Worm (Caenorhabditis elegans) whole organism, late embryonic: Measurements from ENCODE around the gene rpl-28.

Source experiments
- C08G9.2 ChIP-seq: sonication (generic microtip); optimal IDR thresholded peaks from 2 replicates; lab custom pipeline; 2016; ENCODE audit warnings: mild to moderate bottlenecking, missing genetic modification characterization, moderate library complexity, missing compliant biosample characterization
- C38D4.7 ChIP-seq: fragments of 200-800 bp; sonication (Bioruptor generic); optimal IDR thresholded peaks from 2 replicates; lab custom pipeline; 2018; ENCODE audit warnings: mild to moderate bottlenecking, missing genetic modification characterization, moderate library complexity, missing compliant biosample characterization
- F13H6.1 ChIP-seq: sonication (generic microtip); optimal IDR thresholded peaks from 2 replicates; lab custom pipeline; 2016; ENCODE audit warnings: missing genetic modification characterization, missing compliant biosample characterization
- K09A11.1 ChIP-seq: sonication (generic microtip); optimal IDR thresholded peaks from 2 replicates; lab custom pipeline; 2017; ENCODE audit warnings: antibody characterized with exemption, mild to moderate bottlenecking, missing genetic modification characterization, missing compliant biosample characterization; ENCODE audit not compliant: insufficient read depth
- T23F11.4 ChIP-seq: fragments of 200-800 bp; sonication (Bioruptor generic); optimal IDR thresholded peaks from 2 replicates; lab custom pipeline; 2018; ENCODE audit warnings: mild to moderate bottlenecking, missing genetic modification characterization, missing compliant biosample characterization
- ahr-1 ChIP-seq: sonication (generic microtip); optimal IDR thresholded peaks from 2 replicates; lab custom pipeline; 2016; ENCODE audit warnings: missing genetic modification characterization, missing compliant biosample characterization
- ama-1 ChIP-seq: fragments of 150-350 bp; optimal IDR thresholded peaks from 2 replicates; lab custom pipeline; 2014
- ceh-18 ChIP-seq: sonication (generic microtip); optimal IDR thresholded peaks from 2 replicates; lab custom pipeline; 2016; ENCODE audit warnings: missing genetic modification characterization, missing compliant biosample characterization
- ceh-2 ChIP-seq: sonication (generic microtip); optimal IDR thresholded peaks from 2 replicates; lab custom pipeline; 2016; ENCODE audit warnings: missing genotype, missing genetic modification characterization, missing compliant biosample characterization
- ceh-24 ChIP-seq: sonication (generic microtip); optimal IDR thresholded peaks from 2 replicates; lab custom pipeline; 2016; ENCODE audit warnings: mild to moderate bottlenecking, missing genetic modification characterization, missing compliant biosample characterization
- ceh-31 ChIP-seq: sonication (generic microtip); optimal IDR thresholded peaks from 2 replicates; lab custom pipeline; 2016; ENCODE audit warnings: missing genetic modification characterization, missing compliant biosample characterization
- ceh-45 ChIP-seq: fragments of 200-800 bp; sonication (Bioruptor generic); IDR thresholded peaks from 2 replicates; pipeline ENCODE4 v1.3.6; 2022; ENCODE audit warnings: missing genetic modification reagents, missing genetic modification characterization, missing compliant biosample characterization
- ceh-48 ChIP-seq: sonication (generic microtip); optimal IDR thresholded peaks from 2 replicates; lab custom pipeline; 2016; ENCODE audit warnings: missing genetic modification characterization, inconsistent platforms, missing compliant biosample characterization
- ceh-6 ChIP-seq: fragments of 200-800 bp; sonication (Bioruptor generic); optimal IDR thresholded peaks from 2 replicates; lab custom pipeline; 2018; ENCODE audit warnings: mild to moderate bottlenecking, missing genetic modification characterization, missing compliant biosample characterization
- che-1 ChIP-seq: sonication (generic microtip); optimal IDR thresholded peaks from 2 replicates; lab custom pipeline; 2016; ENCODE audit warnings: mild to moderate bottlenecking, missing genetic modification characterization, missing compliant biosample characterization
- dmd-4 ChIP-seq: sonication (generic microtip); optimal IDR thresholded peaks from 2 replicates; lab custom pipeline; 2016; ENCODE audit warnings: borderline replicate concordance, missing genetic modification characterization, missing compliant biosample characterization
- dve-1 ChIP-seq: sonication (generic microtip); optimal IDR thresholded peaks from 2 replicates; lab custom pipeline; 2017; ENCODE audit warnings: antibody characterized with exemption, mild to moderate bottlenecking, missing genetic modification characterization, missing compliant biosample characterization
- elt-2 ChIP-seq: sonication (generic microtip); optimal IDR thresholded peaks from 2 replicates; lab custom pipeline; 2016; ENCODE audit warnings: missing genetic modification reagents, missing genetic modification characterization, missing compliant biosample characterization
- eyg-1 ChIP-seq: sonication (generic microtip); optimal IDR thresholded peaks from 2 replicates; lab custom pipeline; 2016; ENCODE audit warnings: missing genotype, missing genetic modification characterization, missing compliant biosample characterization
- gmeb-2 ChIP-seq: sonication (generic microtip); optimal IDR thresholded peaks from 2 replicates; lab custom pipeline; 2016; ENCODE audit warnings: missing genetic modification characterization, inconsistent platforms, missing compliant biosample characterization
- hlh-13 ChIP-seq: fragments of 200-800 bp; sonication (Bioruptor generic); optimal IDR thresholded peaks from 2 replicates; lab custom pipeline; 2018; ENCODE audit warnings: mild to moderate bottlenecking, missing genetic modification characterization, missing compliant biosample characterization
- hlh-6 ChIP-seq: sonication (generic microtip); optimal IDR thresholded peaks from 2 replicates; lab custom pipeline; 2016; ENCODE audit warnings: missing genotype, missing genetic modification characterization, missing compliant biosample characterization
- hlh-8 ChIP-seq: sonication (generic microtip); optimal IDR thresholded peaks from 2 replicates; lab custom pipeline; 2016; ENCODE audit warnings: missing genotype, missing genetic modification characterization, missing compliant biosample characterization
- lim-6 ChIP-seq: sonication (generic microtip); optimal IDR thresholded peaks from 2 replicates; lab custom pipeline; 2016; ENCODE audit warnings: missing genetic modification characterization, missing compliant biosample characterization
- lin-11 ChIP-seq: fragments of 200-800 bp; sonication (Bioruptor generic); optimal IDR thresholded peaks from 2 replicates; lab custom pipeline; 2018; ENCODE audit warnings: mild to moderate bottlenecking, missing genetic modification characterization, missing compliant biosample characterization
- madf-2 ChIP-seq: sonication (generic microtip); optimal IDR thresholded peaks from 2 replicates; lab custom pipeline; 2017; ENCODE audit warnings: missing genetic modification characterization, missing compliant biosample characterization
- mec-3 ChIP-seq: sonication (generic microtip); optimal IDR thresholded peaks from 2 replicates; lab custom pipeline; 2016; ENCODE audit warnings: borderline replicate concordance, missing genetic modification characterization, missing compliant biosample characterization
- nfya-1 ChIP-seq: sonication (generic microtip); optimal IDR thresholded peaks from 2 replicates; lab custom pipeline; 2017; ENCODE audit warnings: missing genetic modification characterization, mild to moderate bottlenecking, missing compliant biosample characterization, antibody characterized with exemption, moderate library complexity
- nhr-232 ChIP-seq: sonication (generic microtip); optimal IDR thresholded peaks from 2 replicates; lab custom pipeline; 2016; ENCODE audit warnings: missing genetic modification characterization, missing compliant biosample characterization
- pag-3 ChIP-seq: sonication (generic microtip); optimal IDR thresholded peaks from 2 replicates; lab custom pipeline; 2016; ENCODE audit warnings: missing compliant biosample characterization, missing genetic modification characterization, borderline replicate concordance
- pax-1 ChIP-seq: fragments of 150-350 bp; optimal IDR thresholded peaks from 2 replicates; lab custom pipeline; 2014; ENCODE audit warnings: missing biosample characterization, missing genetic modification characterization
- pha-2 ChIP-seq: sonication (generic microtip); optimal IDR thresholded peaks from 2 replicates; lab custom pipeline; 2017; ENCODE audit warnings: mild to moderate bottlenecking, missing genetic modification characterization, missing compliant biosample characterization
- pha-4 ChIP-seq: fragments of 150-350 bp; optimal IDR thresholded peaks from 2 replicates; lab custom pipeline; 2018; ENCODE audit warnings: missing biosample characterization, missing genetic modification reagents, missing genetic modification characterization
- ref-2 ChIP-seq: sonication (generic microtip); optimal IDR thresholded peaks from 2 replicates; lab custom pipeline; 2016; ENCODE audit warnings: missing genetic modification characterization, missing compliant biosample characterization
- rnt-1 ChIP-seq: sonication (generic microtip); optimal IDR thresholded peaks from 2 replicates; lab custom pipeline; 2016; ENCODE audit warnings: missing genetic modification characterization, missing compliant biosample characterization
- sdc-2 ChIP-seq: sonication (generic microtip); optimal IDR thresholded peaks from 2 replicates; lab custom pipeline; 2016; ENCODE audit warnings: missing genotype, missing genetic modification characterization, missing compliant biosample characterization
- sox-4 ChIP-seq: sonication (generic microtip); optimal IDR thresholded peaks from 2 replicates; lab custom pipeline; 2017; ENCODE audit warnings: mild to moderate bottlenecking, missing genetic modification characterization, inconsistent platforms, missing compliant biosample characterization
- tbx-2 ChIP-seq: sonication (generic microtip); optimal IDR thresholded peaks from 2 replicates; lab custom pipeline; 2016; ENCODE audit warnings: missing genetic modification characterization, missing compliant biosample characterization
- ttx-3 ChIP-seq: sonication (generic microtip); optimal IDR thresholded peaks from 2 replicates; lab custom pipeline; 2016; ENCODE audit warnings: missing genetic modification reagents, missing genetic modification characterization, missing compliant biosample characterization
- unc-3 ChIP-seq, 2 experiments: fragments of 200-800 bp in 1 of 2; sonication (Bioruptor generic) in 1 of 2; sonication (generic microtip) in 1 of 2; conservative IDR thresholded peaks in 1 of 2; optimal IDR thresholded peaks in 1 of 2; 2 replicates each; pipeline versions ENCODE4 v1.3.6 to Lab custom; 2016 to 2022; ENCODE audit warnings: missing compliant biosample characterization in 2 of 2, missing genetic modification characterization in 2 of 2, missing genetic modification reagents in 1 of 2
- unc-42 ChIP-seq: sonication (generic microtip); optimal IDR thresholded peaks from 2 replicates; lab custom pipeline; 2016; ENCODE audit warnings: missing genotype, missing genetic modification characterization, missing compliant biosample characterization
- unc-55 ChIP-seq: sonication (generic microtip); optimal IDR thresholded peaks from 2 replicates; lab custom pipeline; 2017; ENCODE audit warnings: missing biosample characterization, missing genetic modification reagents, missing genetic modification characterization
- unc-86 ChIP-seq: sonication (generic microtip); optimal IDR thresholded peaks from 2 replicates; lab custom pipeline; 2016; ENCODE audit warnings: missing genetic modification characterization, missing compliant biosample characterization
- zip-5 ChIP-seq: sonication (generic microtip); optimal IDR thresholded peaks from 2 replicates; lab custom pipeline; 2016; ENCODE audit warnings: missing genetic modification characterization, missing compliant biosample characterization

The rpl-28 gene

DNA sequence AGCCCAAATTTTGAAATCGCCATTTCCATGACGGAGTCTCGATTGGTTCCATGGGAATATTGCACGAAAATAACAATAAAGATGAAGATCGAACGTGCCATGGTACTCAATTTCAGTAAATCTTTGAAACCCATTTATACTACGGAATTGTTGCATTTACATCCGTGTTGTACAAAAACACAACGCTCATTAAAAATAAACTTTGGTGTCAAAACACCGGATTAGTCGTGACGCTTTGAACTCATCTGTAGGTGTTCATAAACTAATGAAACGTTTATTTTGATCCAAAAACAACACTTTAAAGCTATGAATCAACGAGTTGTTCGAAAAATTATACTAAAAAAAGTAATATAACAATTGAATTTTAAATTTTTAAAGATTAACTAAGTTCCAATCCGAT lies 13.8 kb downstream of the rpl-28 start, which contains the start of gene R11D1.4:
TSS of gene R11D1.4 (minus strand) at position 101 of the 400 bp plus-strand sequence.
- TF ChIP-seq ceh-2 (tag; lab: Kevin White, UChicago) (no peak), unc-55 (GFP tag; lab: Kevin White, UChicago) (no peak), rnt-1 (tag; lab: Kevin White, UChicago) (no peak), hlh-13 (no peak), unc-3 (GFP tag; conservative IDR thresholded peaks at IDR 0.05; lab: Robert Waterston, UW) (no peak), unc-3 (tag; optimal IDR thresholded peaks at IDR 0.05; lab: Kevin White, UChicago) (no peak), ama-1 (lab: Kevin White, UChicago) (no peak), K09A11.1 (tag; lab: Kevin White, UChicago) (no peak), ttx-3 (tag; lab: Kevin White, UChicago) (no peak), ceh-48 (tag; lab: Kevin White, UChicago) (no peak), lim-6 (no peak), lin-11 (tag; lab: Kevin White, UChicago) (no peak), dmd-4 (no peak), mec-3 (no peak), nfya-1 (tag; lab: Kevin White, UChicago) (no peak), nhr-232 (tag; lab: Kevin White, UChicago) (no peak), hlh-8 (no peak), ahr-1 (tag; lab: Kevin White, UChicago) (no peak), sox-4 (tag; lab: Kevin White, UChicago) (no peak)
- TF ChIP-seq, all 69 proteins: peak for 0

DNA sequence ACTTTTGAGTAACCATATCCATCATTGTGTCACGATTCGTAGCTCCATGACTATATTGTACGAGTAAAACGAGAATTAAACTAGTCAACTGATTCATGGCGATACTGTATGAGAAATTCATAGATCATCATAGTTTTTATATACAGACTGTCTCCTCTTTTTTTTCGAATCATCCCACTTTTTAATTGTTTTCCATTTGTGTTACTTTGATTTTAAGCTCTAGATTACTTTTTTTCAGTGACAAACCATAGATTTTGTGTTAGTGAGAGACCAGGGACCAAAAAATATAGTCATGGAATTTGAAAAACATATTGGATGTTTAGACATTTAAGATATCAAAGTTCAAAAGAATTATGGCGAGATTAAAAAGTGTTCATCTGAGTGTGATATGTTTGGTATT lies 15.9 kb downstream of the rpl-28 start, which contains the start of gene R11D1.3:
TSS of gene R11D1.3 (minus strand) at position 101 of the 400 bp plus-strand sequence.
- TF ChIP-seq eyg-1 (no peak), ceh-2 (tag; lab: Kevin White, UChicago) (no peak), ceh-31 (tag; lab: Kevin White, UChicago) (no peak), pag-3 (tag; lab: Kevin White, UChicago) (no peak), K09A11.1 (tag; lab: Kevin White, UChicago) (no peak), che-1 (tag; lab: Kevin White, UChicago) (no peak), unc-86 (tag; lab: Kevin White, UChicago) (no peak), ama-1 (lab: Kevin White, UChicago) (no peak), F13H6.1 (tag; lab: Kevin White, UChicago) (no peak), unc-42 (no peak)

DNA sequence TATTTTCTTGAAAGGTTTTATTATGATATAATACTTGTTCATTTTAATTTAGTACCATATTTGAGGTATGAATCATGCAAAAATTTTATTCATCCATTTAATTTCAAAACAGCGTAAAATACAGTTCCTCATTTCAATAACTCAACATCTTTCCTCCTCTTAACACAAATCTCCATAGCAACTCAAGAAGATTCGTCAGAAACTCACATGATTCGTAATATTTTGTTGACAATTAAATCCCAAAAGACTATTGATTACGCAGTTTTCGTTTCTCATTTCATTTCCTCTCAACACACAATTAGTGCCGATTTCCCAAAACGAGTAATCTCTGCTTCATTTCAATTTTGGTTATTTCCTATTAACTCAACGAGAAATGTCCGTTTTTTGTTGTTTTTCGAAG lies 19.6 kb downstream of the rpl-28 start, which contains the start of gene R11D1.2:
TSS of gene R11D1.2 (plus strand) at position 301 of the 400 bp plus-strand sequence.
- TF ChIP-seq ceh-31 (tag; lab: Kevin White, UChicago), result no peak
- no peak for TF ChIP-seq mec-3
- TF ChIP-seq ref-2 (tag; lab: Kevin White, UChicago), result no peak
- TF ChIP-seq C08G9.2 (tag; lab: Kevin White, UChicago), result no peak
- no peak for TF ChIP-seq ceh-24
- no peak for TF ChIP-seq ceh-45 (GFP tag; lab: Robert Waterston, UW)
- TF ChIP-seq nhr-232 (tag; lab: Kevin White, UChicago), result no peak
- no peak for TF ChIP-seq K09A11.1 (tag; lab: Kevin White, UChicago)
- no peak for TF ChIP-seq T23F11.4 (GFP tag; lab: Kevin White, UChicago)
- no peak for TF ChIP-seq nfya-1 (tag; lab: Kevin White, UChicago)
- no peak for TF ChIP-seq hlh-6
- no peak for TF ChIP-seq C38D4.7 (GFP tag; lab: Kevin White, UChicago)
- TF ChIP-seq ceh-18 (tag; lab: Kevin White, UChicago), result no peak
- no peak for TF ChIP-seq sdc-2 (tag; lab: Kevin White, UChicago)
- TF ChIP-seq gmeb-2 (tag; lab: Kevin White, UChicago), result no peak

DNA sequence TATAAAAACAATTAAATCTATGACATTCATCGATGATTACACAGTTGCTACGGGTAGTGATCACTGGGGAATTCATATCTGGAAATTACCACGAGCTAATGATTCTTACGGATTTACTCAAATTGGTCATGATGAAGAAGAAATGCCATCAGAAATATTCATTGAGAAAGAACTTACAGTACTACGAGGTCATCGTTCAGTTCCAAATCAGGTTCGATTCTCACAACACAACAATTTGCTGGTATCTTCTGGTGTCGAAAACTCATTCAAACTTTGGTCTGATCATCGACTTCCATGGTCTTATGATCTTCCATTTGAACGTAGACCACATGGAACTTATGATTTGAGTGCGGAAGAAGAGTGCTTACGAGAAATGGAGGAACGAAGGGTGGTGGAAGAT lies 21.4 kb downstream of the rpl-28 start:
- no peak for TF ChIP-seq hlh-13
- no peak for TF ChIP-seq zip-5 (tag; lab: Kevin White, UChicago)
- TF ChIP-seq dve-1 (tag; lab: Kevin White, UChicago), result no peak
- no peak for TF ChIP-seq ama-1 (lab: Kevin White, UChicago)
- TF ChIP-seq pax-1 (tag; lab: Kevin White, UChicago), result no peak
- no peak for TF ChIP-seq pha-2 (tag; lab: Kevin White, UChicago)
- TF ChIP-seq sox-4 (tag; lab: Kevin White, UChicago), result no peak
- no peak for TF ChIP-seq gmeb-2 (tag; lab: Kevin White, UChicago)
- TF ChIP-seq ceh-31 (tag; lab: Kevin White, UChicago), result no peak
- TF ChIP-seq mec-3, result no peak
- no peak for TF ChIP-seq unc-86 (tag; lab: Kevin White, UChicago)
- no peak for TF ChIP-seq F13H6.1 (tag; lab: Kevin White, UChicago)
- TF ChIP-seq madf-2 (tag; lab: Kevin White, UChicago), result no peak
- TF ChIP-seq ceh-6 (GFP tag; lab: Kevin White, UChicago), result no peak
- TF ChIP-seq elt-2 (tag; lab: Kevin White, UChicago), result no peak
- no peak for TF ChIP-seq tbx-2 (tag; lab: Kevin White, UChicago)
- TF ChIP-seq pha-4 (tag; lab: Kevin White, UChicago), result no peak
- TF ChIP-seq ref-2 (tag; lab: Kevin White, UChicago), result no peak
- no peak for TF ChIP-seq sdc-2 (tag; lab: Kevin White, UChicago)
